Fruit fly (Drosophila melanogaster) whole organism, prepupa: Measurements from ENCODE around the gene ND-15.

Experiments
- CG10669 ChIP-seq: fragments of 200-800 bp; sonication (Bioruptor generic); optimal IDR thresholded peaks from 3 replicates; lab custom pipeline; 2018; ENCODE audit warnings: missing biosample characterization, mild to moderate bottlenecking, missing genetic modification characterization, moderate library complexity
- Gug ChIP-seq: fragments of 200-800 bp; sonication (Bioruptor generic); IDR thresholded peaks from 2 replicates; pipeline ENCODE4 v1.3.6; 2022; ENCODE audit warnings: missing biosample characterization, missing genetic modification characterization
- esn ChIP-seq: fragments of 200-800 bp; sonication (Bioruptor generic); optimal IDR thresholded peaks from 2 replicates; lab custom pipeline; 2016; ENCODE audit warnings: missing biosample characterization, mild to moderate bottlenecking, missing genetic modification characterization, moderate library complexity
- net ChIP-seq: fragments of 200-800 bp; sonication (Bioruptor generic); optimal IDR thresholded peaks from 3 replicates; lab custom pipeline; 2016; ENCODE audit warnings: missing biosample characterization, missing genetic modification characterization
- salr ChIP-seq, 2 experiments: fragments of 200-800 bp; sonication (Bioruptor generic); optimal IDR thresholded peaks; 3 replicates each; lab custom pipeline; 2016 to 2018; ENCODE audit warnings: missing biosample characterization in 2 of 2, missing genetic modification characterization in 2 of 2, mild to moderate bottlenecking in 1 of 2

dm6 chr2L:195668-196067, 81.1 kb downstream of the ND-15 start:
- TF ChIP-seq CG10669 = no peak
- TF ChIP-seq net = no peak
- no peak for TF ChIP-seq esn (GFP tag; lab: Kevin White, UChicago)
- TF ChIP-seq Gug (GFP tag; lab: Robert Waterston, UW) = no peak
- no peak for TF ChIP-seq salr (GFP tag; optimal IDR thresholded peaks at IDR 0.05; lab: Kevin White, UChicago)
